Worm (Caenorhabditis elegans) whole organism, L4 larva: Measurements from ENCODE around the gene crls-1.

ENCODE experiments used
- aly-2 ChIP-seq: sonication (generic microtip); optimal IDR thresholded peaks from 2 replicates; lab custom pipeline; 2018; ENCODE audit warnings: missing biosample characterization, missing genetic modification characterization
- cey-2 ChIP-seq: sonication (generic microtip); optimal IDR thresholded peaks from 3 replicates; lab custom pipeline; 2017; ENCODE audit warnings: missing genetic modification characterization, mild to moderate bottlenecking, missing compliant biosample characterization, antibody characterized with exemption, borderline replicate concordance; ENCODE audit not compliant: insufficient read depth
- dpl-1 ChIP-seq: fragments of 150-350 bp; optimal IDR thresholded peaks from 2 replicates; lab custom pipeline; 2014; ENCODE audit warnings: missing biosample characterization, missing genetic modification reagents, missing genetic modification characterization
- duxl-1 ChIP-seq: sonication (generic microtip); optimal IDR thresholded peaks from 2 replicates; lab custom pipeline; 2016; ENCODE audit warnings: mild to moderate bottlenecking, missing genetic modification characterization, moderate library complexity, missing compliant biosample characterization; ENCODE audit not compliant: poor library complexity
- mes-2 ChIP-seq: sonication (generic microtip); optimal IDR thresholded peaks from 2 replicates; lab custom pipeline; 2016; ENCODE audit warnings: missing genotype, mild to moderate bottlenecking, missing genetic modification characterization, missing compliant biosample characterization; ENCODE audit not compliant: poor library complexity, severe bottlenecking
- nhr-11 ChIP-seq: fragments of 150-350 bp; optimal IDR thresholded peaks from 2 replicates; lab custom pipeline; 2014; ENCODE audit warnings: missing biosample characterization, missing genetic modification characterization
- nhr-28 ChIP-seq: fragments of 150-350 bp; optimal IDR thresholded peaks from 2 replicates; lab custom pipeline; 2014; ENCODE audit warnings: missing biosample characterization, missing genetic modification characterization
- nhr-76 ChIP-seq: fragments of 150-350 bp; optimal IDR thresholded peaks from 2 replicates; lab custom pipeline; 2014; ENCODE audit warnings: missing biosample characterization, missing genetic modification characterization
- pha-4 ChIP-seq, 2 experiments: fragments of 150-350 bp in 1 of 2; fragments of 200-800 bp in 1 of 2; sonication (Bioruptor generic) in 1 of 2; IDR thresholded peaks in 1 of 2; optimal IDR thresholded peaks in 1 of 2; 2 replicates each; pipeline versions ENCODE4 v1.3.6 to Lab custom; 2014 to 2022; ENCODE audit warnings: missing genetic modification characterization in 2 of 2, missing genetic modification reagents in 2 of 2, missing biosample characterization in 1 of 2, missing compliant biosample characterization in 1 of 2
- snpc-4 ChIP-seq: fragments of 150-350 bp; optimal IDR thresholded peaks from 2 replicates; lab custom pipeline; 2014; ENCODE audit warnings: missing biosample characterization, missing genetic modification characterization
- ztf-11 ChIP-seq: fragments of 150-350 bp; optimal IDR thresholded peaks from 2 replicates; lab custom pipeline; 2014; ENCODE audit warnings: missing biosample characterization, missing genetic modification characterization

ce11 chrIII:870555-870954 lies 39.1 kb downstream of the crls-1 start:
- TF ChIP-seq cey-2 (tag; lab: Kevin White, UChicago) (no peak), nhr-76 (tag; lab: Kevin White, UChicago) (no peak), ztf-11 (tag; lab: Kevin White, UChicago) (no peak), pha-4 (GFP tag; IDR thresholded peaks at IDR 0.05; lab: Robert Waterston, UW) (no peak), pha-4 (tag; optimal IDR thresholded peaks at IDR 0.05; lab: Kevin White, UChicago) (no peak), dpl-1 (no peak), mes-2 (tag; lab: Kevin White, UChicago) (no peak), duxl-1 (tag; lab: Kevin White, UChicago) (no peak), aly-2 (tag; lab: Kevin White, UChicago) (no peak), snpc-4 (tag; lab: Kevin White, UChicago) (no peak), nhr-28 (no peak), nhr-11 (tag; lab: Kevin White, UChicago) (no peak)
